Worm (Caenorhabditis elegans): ENCODE results near the gene pes-23.

DNA sequence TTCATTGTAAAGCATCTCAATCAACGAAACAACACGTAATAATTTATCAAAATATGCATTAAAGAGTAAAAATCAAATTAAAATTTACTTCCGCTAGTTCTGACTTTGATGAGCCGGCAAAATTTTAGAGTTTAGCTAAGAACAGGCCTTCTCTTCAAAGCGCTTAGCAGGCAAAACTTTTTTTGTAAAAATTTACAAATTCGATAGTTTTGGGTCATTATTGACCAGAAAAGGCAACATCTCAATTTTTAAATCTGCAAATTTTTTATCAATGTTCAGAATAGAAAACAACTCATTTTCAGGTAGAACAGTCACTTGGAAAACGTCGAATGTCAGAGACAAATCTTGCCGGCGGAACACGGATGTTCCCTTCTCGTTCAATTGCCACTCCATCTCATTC, 36.6 kb downstream of the pes-23 start:
- TF ChIP-seq hmbx-1 (tag; optimal IDR thresholded peaks at IDR 0.05) = no peak
- no peak for TF ChIP-seq ceh-13 (GFP tag; optimal IDR thresholded peaks at IDR 0.05)
- no peak for TF ChIP-seq aly-1 (tag; optimal IDR thresholded peaks at IDR 0.05)
- no peak for TF ChIP-seq ama-1 (optimal IDR thresholded peaks at IDR 0.05)
- no peak for TF ChIP-seq hnd-1 (tag; optimal IDR thresholded peaks at IDR 0.05)
- TF ChIP-seq flt-1 (GFP tag; IDR thresholded peaks at IDR 0.05) = no peak
- TF ChIP-seq ceh-36 (tag; optimal IDR thresholded peaks at IDR 0.05) = no peak
- TF ChIP-seq ets-7 (tag; optimal IDR thresholded peaks at IDR 0.05) = no peak
- no peak for TF ChIP-seq tra-4 (tag; optimal IDR thresholded peaks at IDR 0.05)
